Fruit fly (Drosophila melanogaster) whole organism, embryonic: ENCODE data around the gene ATP7.

Experiments
- Ada2b ChIP-seq: fragments of 200-800 bp; sonication (Bioruptor generic); IDR thresholded peaks from 2 replicates; pipeline ENCODE4 v1.3.6; 2022; ENCODE audit warnings: missing biosample characterization, missing genetic modification characterization
- BEAF-32 ChIP-seq: fragments of 200-800 bp; sonication (Bioruptor generic); optimal IDR thresholded peaks from 3 replicates; lab custom pipeline; 2017; ENCODE audit warnings: missing biosample characterization, missing genetic modification characterization, mild to moderate bottlenecking, moderate library complexity, missing genetic modification reagents
- CG11723 ChIP-seq: fragments of 200-800 bp; sonication (Bioruptor generic); optimal IDR thresholded peaks from 2 replicates; lab custom pipeline; 2017; ENCODE audit warnings: missing biosample characterization, mild to moderate bottlenecking, missing genetic modification characterization
- CG12219 ChIP-seq: fragments of 200-800 bp; sonication (Bioruptor generic); optimal IDR thresholded peaks from 3 replicates; lab custom pipeline; 2018; ENCODE audit warnings: missing biosample characterization, mild to moderate bottlenecking, missing genetic modification characterization
- CG14710 ChIP-seq: fragments of 200-800 bp; sonication (Bioruptor generic); optimal IDR thresholded peaks from 3 replicates; lab custom pipeline; 2019; ENCODE audit warnings: missing biosample characterization, mild to moderate bottlenecking, missing genetic modification characterization, moderate library complexity
- CG15073 ChIP-seq: fragments of 200-800 bp; sonication (Bioruptor generic); optimal IDR thresholded peaks from 2 replicates; lab custom pipeline; 2016; ENCODE audit warnings: missing biosample characterization, missing genetic modification characterization
- CG15696 ChIP-seq: fragments of 200-800 bp; sonication (Bioruptor generic); optimal IDR thresholded peaks from 2 replicates; lab custom pipeline; 2019; ENCODE audit warnings: missing biosample characterization, mild to moderate bottlenecking, missing genetic modification characterization, moderate library complexity
- CG17829 ChIP-seq: fragments of 200-800 bp; optimal IDR thresholded peaks from 2 replicates; lab custom pipeline; 2019; ENCODE audit warnings: missing biosample characterization, mild to moderate bottlenecking, missing genetic modification characterization, moderate library complexity
- CG32532 ChIP-seq: fragments of 200-800 bp; sonication (Bioruptor generic); IDR thresholded peaks from 2 replicates; pipeline ENCODE4 v1.3.6; 2022; ENCODE audit warnings: missing biosample characterization, missing genetic modification characterization
- CG32772 ChIP-seq: fragments of 200-800 bp; sonication (Bioruptor generic); IDR thresholded peaks from 2 replicates; pipeline ENCODE4 v1.3.6; 2022; ENCODE audit warnings: missing biosample characterization, missing genetic modification characterization
- CG33213 ChIP-seq: fragments of 200-800 bp; sonication (Bioruptor generic); optimal IDR thresholded peaks from 3 replicates; lab custom pipeline; 2016; ENCODE audit warnings: missing biosample characterization, missing genetic modification characterization
- CG33557 ChIP-seq: fragments of 200-800 bp; sonication (Bioruptor generic); optimal IDR thresholded peaks from 2 replicates; lab custom pipeline; 2019; ENCODE audit warnings: missing biosample characterization, mild to moderate bottlenecking, missing genetic modification characterization, moderate library complexity
- CG3407 ChIP-seq: fragments of 200-800 bp; sonication (Bioruptor generic); optimal IDR thresholded peaks from 2 replicates; lab custom pipeline; 2018; ENCODE audit warnings: missing biosample characterization, mild to moderate bottlenecking, missing genetic modification characterization
- CG6272 ChIP-seq: fragments of 200-800 bp; sonication (Bioruptor generic); IDR thresholded peaks from 2 replicates; pipeline ENCODE4 v1.3.6; 2022; ENCODE audit warnings: missing biosample characterization, missing genetic modification characterization
- CG8089 ChIP-seq: fragments of 200-800 bp; sonication (Bioruptor generic); optimal IDR thresholded peaks from 3 replicates; lab custom pipeline; 2016; ENCODE audit warnings: missing biosample characterization, missing genetic modification characterization
- CG9437 ChIP-seq: fragments of 200-800 bp; sonication (Bioruptor generic); optimal IDR thresholded peaks from 2 replicates; lab custom pipeline; 2018; ENCODE audit warnings: missing biosample characterization, mild to moderate bottlenecking, missing genetic modification characterization
- CG9727 ChIP-seq: fragments of 200-800 bp; sonication (Bioruptor generic); optimal IDR thresholded peaks from 3 replicates; lab custom pipeline; 2017; ENCODE audit warnings: missing biosample characterization, mild to moderate bottlenecking, missing genetic modification characterization
- Dbx ChIP-seq: fragments of 200-800 bp; sonication (Bioruptor generic); IDR thresholded peaks from 3 replicates; pipeline ENCODE4 v1.3.6; 2022; ENCODE audit warnings: missing biosample characterization, missing genetic modification characterization
- Dip3 ChIP-seq: fragments of 200-800 bp; sonication (Bioruptor generic); optimal IDR thresholded peaks from 3 replicates; lab custom pipeline; 2016; ENCODE audit warnings: missing biosample characterization, missing genetic modification characterization
- Gsc ChIP-seq: fragments of 200-800 bp; sonication (Bioruptor generic); IDR thresholded peaks from 2 replicates; pipeline ENCODE4 v1.3.6; 2022; ENCODE audit warnings: missing biosample characterization, missing genetic modification characterization
- HHEX ChIP-seq: fragments of 200-800 bp; sonication (Bioruptor generic); optimal IDR thresholded peaks from 3 replicates; lab custom pipeline; 2017; ENCODE audit warnings: missing biosample characterization, mild to moderate bottlenecking, missing genetic modification characterization, missing genetic modification reagents
- Hand ChIP-seq: fragments of 200-800 bp; sonication (Bioruptor generic); optimal IDR thresholded peaks from 2 replicates; lab custom pipeline; 2017; ENCODE audit warnings: mild to moderate bottlenecking, missing biosample characterization, missing genetic modification reagents, missing genetic modification characterization
- Hr3 ChIP-seq: fragments of 200-800 bp; sonication (Bioruptor generic); optimal IDR thresholded peaks from 3 replicates; lab custom pipeline; 2016; ENCODE audit warnings: missing biosample characterization, missing genetic modification characterization
- Hr39 ChIP-seq: fragments of >200 bp; optimal IDR thresholded peaks from 2 replicates; lab custom pipeline; 2017
- Hr78 ChIP-seq, 2 experiments: fragments of 200-800 bp in 1 of 2; fragments of >200 bp in 1 of 2; sonication (Bioruptor generic) in 1 of 2; optimal IDR thresholded peaks; 2 replicates each; lab custom pipeline; 2017 to 2019; ENCODE audit warnings: missing biosample characterization in 2 of 2, missing genetic modification characterization in 2 of 2, mild to moderate bottlenecking in 1 of 2, moderate library complexity in 1 of 2
- Lpt ChIP-seq: fragments of >200 bp; optimal IDR thresholded peaks from 2 replicates; lab custom pipeline; 2018; ENCODE audit warnings: missing biosample characterization, missing genetic modification characterization
- Meics ChIP-seq: fragments of 200-800 bp; sonication (Bioruptor generic); optimal IDR thresholded peaks from 2 replicates; lab custom pipeline; 2017; ENCODE audit warnings: missing biosample characterization, mild to moderate bottlenecking, missing genetic modification characterization
- Neu2 ChIP-seq: fragments of 200-800 bp; sonication (Bioruptor generic); optimal IDR thresholded peaks from 3 replicates; lab custom pipeline; 2016; ENCODE audit warnings: missing biosample characterization, missing genetic modification characterization, borderline replicate concordance
- Poxn ChIP-seq: fragments of 200-800 bp; sonication (Bioruptor generic); IDR thresholded peaks from 2 replicates; pipeline ENCODE4 v1.3.6; 2022; ENCODE audit warnings: missing biosample characterization, missing genetic modification characterization
- Sox102F ChIP-seq: fragments of 200-800 bp; sonication (Bioruptor generic); optimal IDR thresholded peaks from 2 replicates; lab custom pipeline; 2018; ENCODE audit warnings: missing biosample characterization, mild to moderate bottlenecking, missing genetic modification characterization, moderate library complexity
- Spps ChIP-seq: fragments of 200-800 bp; sonication (Bioruptor generic); optimal IDR thresholded peaks from 2 replicates; lab custom pipeline; 2018; ENCODE audit warnings: missing biosample characterization, mild to moderate bottlenecking, missing genetic modification characterization
- Vsx1 ChIP-seq: fragments of 200-800 bp; sonication (Bioruptor generic); optimal IDR thresholded peaks from 2 replicates; lab custom pipeline; 2017; ENCODE audit warnings: missing biosample characterization, mild to moderate bottlenecking, missing genetic modification characterization, missing genetic modification reagents
- amos ChIP-seq: fragments of 200-800 bp; sonication (Bioruptor generic); IDR thresholded peaks from 2 replicates; pipeline ENCODE4 v1.3.6; 2022; ENCODE audit warnings: missing biosample characterization, missing genetic modification characterization; ENCODE audit not compliant: partially characterized antibody
- ase ChIP-seq: fragments of 200-800 bp; sonication (Bioruptor generic); IDR thresholded peaks from 3 replicates; pipeline ENCODE4 v1.3.6; 2022; ENCODE audit warnings: missing biosample characterization, missing genetic modification characterization
- bab2 ChIP-seq: fragments of 200-800 bp; sonication (Bioruptor generic); optimal IDR thresholded peaks from 2 replicates; lab custom pipeline; 2016; ENCODE audit warnings: missing biosample characterization, missing genetic modification characterization
- bowl ChIP-seq: fragments of 200-800 bp; sonication (Bioruptor generic); IDR thresholded peaks from 2 replicates; pipeline ENCODE4 v1.3.6; 2022; ENCODE audit warnings: missing biosample characterization, missing genetic modification characterization
- da ChIP-seq: fragments of 200-800 bp; sonication (Bioruptor generic); optimal IDR thresholded peaks from 2 replicates; lab custom pipeline; 2016; ENCODE audit warnings: missing biosample characterization, missing genetic modification characterization
- gfzf ChIP-seq: fragments of 200-800 bp; sonication (Bioruptor generic); optimal IDR thresholded peaks from 2 replicates; lab custom pipeline; 2016; ENCODE audit warnings: missing biosample characterization, mild to moderate bottlenecking, missing genetic modification characterization, moderate library complexity
- gt ChIP-seq: fragments of 200-800 bp; sonication (Bioruptor generic); IDR thresholded peaks from 2 replicates; pipeline ENCODE4 v1.3.6; 2022; ENCODE audit warnings: missing biosample characterization, missing genetic modification characterization
- lola ChIP-seq, 3 experiments: fragments of >200 bp in 2 of 3; fragments of 200-800 bp in 1 of 3; sonication (Bioruptor generic) in 1 of 3; optimal IDR thresholded peaks; 2 replicates each; lab custom pipeline; 2017 to 2019; ENCODE audit warnings: missing biosample characterization in 3 of 3, missing genetic modification characterization in 3 of 3, mild to moderate bottlenecking in 1 of 3, moderate library complexity in 1 of 3
- oc ChIP-seq: fragments of 200-800 bp; sonication (Bioruptor generic); optimal IDR thresholded peaks from 2 replicates; lab custom pipeline; 2018; ENCODE audit warnings: missing biosample characterization, mild to moderate bottlenecking, missing genetic modification characterization, moderate library complexity
- pfk ChIP-seq: fragments of 200-800 bp; sonication (Bioruptor generic); optimal IDR thresholded peaks from 2 replicates; lab custom pipeline; 2018; ENCODE audit warnings: missing biosample characterization, mild to moderate bottlenecking, missing genetic modification characterization, moderate library complexity
- ro ChIP-seq: fragments of 200-800 bp; sonication (Bioruptor generic); IDR thresholded peaks from 2 replicates; pipeline ENCODE4 v1.3.6; 2022; ENCODE audit warnings: missing biosample characterization, missing genetic modification characterization
- shn ChIP-seq: fragments of 200-800 bp; sonication (Bioruptor generic); optimal IDR thresholded peaks from 3 replicates; lab custom pipeline; 2016; ENCODE audit warnings: missing biosample characterization, missing genetic modification characterization
- sima ChIP-seq: fragments of 200-800 bp; sonication (Bioruptor generic); optimal IDR thresholded peaks from 2 replicates; lab custom pipeline; 2016; ENCODE audit warnings: missing biosample characterization, missing genetic modification characterization
- trh ChIP-seq: fragments of 200-800 bp; sonication (Bioruptor generic); optimal IDR thresholded peaks from 2 replicates; lab custom pipeline; 2016; ENCODE audit warnings: missing biosample characterization, missing genetic modification characterization
- tx ChIP-seq: fragments of 200-800 bp; sonication (Bioruptor generic); optimal IDR thresholded peaks from 2 replicates; lab custom pipeline; 2016; ENCODE audit warnings: missing biosample characterization, missing genetic modification characterization
- unpg ChIP-seq: fragments of 200-800 bp; sonication (Bioruptor generic); optimal IDR thresholded peaks from 3 replicates; lab custom pipeline; 2018; ENCODE audit warnings: missing biosample characterization, mild to moderate bottlenecking, missing genetic modification characterization, moderate library complexity
- wor ChIP-seq: fragments of 200-800 bp; sonication (Bioruptor generic); IDR thresholded peaks from 2 replicates; pipeline ENCODE4 v1.3.6; 2022; ENCODE audit warnings: missing biosample characterization, missing genetic modification characterization
- zfh1 ChIP-seq: fragments of 200-800 bp; sonication (Bioruptor generic); IDR thresholded peaks from 3 replicates; pipeline ENCODE4 v1.3.6; 2022; ENCODE audit warnings: missing biosample characterization, missing genetic modification characterization

The ATP7 gene

dm6 chrX:11854758-11855465 is at the start of gene ATP7, which contains the start of gene CG10347 (continued):
- TF ChIP-seq oc (tag; lab: Kevin White, UChicago), result no peak
- no peak for TF ChIP-seq trh (GFP tag; lab: Kevin White, UChicago)
- no peak for TF ChIP-seq unpg (GFP tag; lab: Kevin White, UChicago)
- no peak for TF ChIP-seq CG12219
- no peak for TF ChIP-seq Poxn (GFP tag; lab: Robert Waterston, UW)
- TF ChIP-seq Lpt (GFP tag; lab: Kevin White, UChicago), result no peak
- TF ChIP-seq Sox102F, result no peak
- no peak for TF ChIP-seq bowl (GFP tag; lab: Robert Waterston, UW)
- TF ChIP-seq shn, result peak; percentile 18
- TF ChIP-seq gt (GFP tag; lab: Robert Waterston, UW), result no peak
- TF ChIP-seq Spps (tag; lab: Kevin White, UChicago), result no peak
- no peak for TF ChIP-seq CG15073
- peak; percentile 9 for TF ChIP-seq CG9727 (GFP tag; lab: Kevin White, UChicago)
- TF ChIP-seq CG9437 (GFP tag; lab: Kevin White, UChicago), result peak; percentile 13
- 0 out of 3 replicates have a peak, but pooled peaks have one; percentile 13 for TF ChIP-seq Dbx
- TF ChIP-seq Neu2 (GFP tag; lab: Kevin White, UChicago), result no peak
- 0 out of 2 replicates have a peak, but pooled peaks have one; percentile 23 for TF ChIP-seq CG6272
- no peak for TF ChIP-seq ase (GFP tag; lab: Robert Waterston, UW)
- peak; percentile 41 for TF ChIP-seq CG17829 (tag; lab: Kevin White, UChicago)
- TF ChIP-seq CG11723 (GFP tag; lab: Kevin White, UChicago), result no peak
- TF ChIP-seq CG15696 (tag; lab: Kevin White, UChicago), result peak; percentile 1
- no peak for TF ChIP-seq ro (GFP tag; lab: Robert Waterston, UW)
- TF ChIP-seq Hr39 (lab: Kevin White, UChicago), result no peak
- TF ChIP-seq zfh1, result no peak
- no peak for TF ChIP-seq Hr78 (GFP tag; optimal IDR thresholded peaks at IDR 0.05; lab: Kevin White, UChicago)
- TF ChIP-seq Hr3, result peak; percentile 17
- no peak for TF ChIP-seq wor (GFP tag; lab: Robert Waterston, UW)
- no peak for TF ChIP-seq Meics (GFP tag; lab: Kevin White, UChicago)
- no peak for TF ChIP-seq sima (GFP tag; lab: Kevin White, UChicago)
- TF ChIP-seq CG33213 (GFP tag; lab: Kevin White, UChicago), result no peak
- TF ChIP-seq CG14710 (tag; lab: Kevin White, UChicago), result peak; percentile 49
- TF ChIP-seq Vsx1 (GFP tag; lab: Kevin White, UChicago), result peak; percentile 20
- no peak for TF ChIP-seq CG33557 (GFP tag; lab: Kevin White, UChicago)
- TF ChIP-seq Ada2b (GFP tag; lab: Robert Waterston, UW), result no peak
- peak; percentile 13 for TF ChIP-seq tx
- no peak for TF ChIP-seq pfk (GFP tag; lab: Kevin White, UChicago)
- peak; percentile 93 for TF ChIP-seq BEAF-32 (GFP tag; lab: Kevin White, UChicago)
- no peak for TF ChIP-seq CG32772
- TF ChIP-seq lola (GFP tag; optimal IDR thresholded peaks at IDR 0.05; lab: Kevin White, UChicago), result peak in 1 of 3 experiments; percentile 5
- TF ChIP-seq da (GFP tag; lab: Kevin White, UChicago), result no peak
- no peak for TF ChIP-seq CG32532 (GFP tag; lab: Robert Waterston, UW)
- no peak for TF ChIP-seq bab2 (GFP tag; lab: Kevin White, UChicago)
- no peak for TF ChIP-seq HHEX (GFP tag; lab: Kevin White, UChicago)
- TF ChIP-seq CG3407 (GFP tag; lab: Kevin White, UChicago), result no peak
- no peak for TF ChIP-seq CG8089
- no peak for TF ChIP-seq Hand (GFP tag; lab: Kevin White, UChicago)
- TF ChIP-seq amos (GFP tag; lab: Robert Waterston, UW), result peak; percentile 86
- TF ChIP-seq Dip3 (GFP tag; lab: Kevin White, UChicago), result peak; percentile 36
- no peak for TF ChIP-seq Gsc (GFP tag; lab: Robert Waterston, UW)
- TF ChIP-seq gfzf (GFP tag; lab: Kevin White, UChicago), result peak; percentile 5
